Worm (Caenorhabditis elegans) whole organism, young adult: Measurements from ENCODE around the gene hsp-90.

Source experiments
- B0261.1 ChIP-seq: sonication (generic microtip); optimal IDR thresholded peaks from 2 replicates; lab custom pipeline; 2016; ENCODE audit warnings: mild to moderate bottlenecking, missing genetic modification characterization, moderate library complexity, missing compliant biosample characterization
- B0336.3 ChIP-seq: fragments of 200-800 bp; sonication (Bioruptor generic); IDR thresholded peaks from 2 replicates; pipeline ENCODE4 v1.3.6; 2022; ENCODE audit warnings: missing genetic modification characterization, missing compliant biosample characterization
- C17E4.6 ChIP-seq: fragments of 200-800 bp; sonication (Bioruptor generic); IDR thresholded peaks from 2 replicates; pipeline ENCODE4 v1.3.6; 2022; ENCODE audit warnings: missing genetic modification reagents, missing genetic modification characterization, missing compliant biosample characterization
- D2030.7 ChIP-seq: fragments of 200-800 bp; sonication (Bioruptor generic); IDR thresholded peaks from 2 replicates; pipeline ENCODE4 v1.3.6; 2022; ENCODE audit warnings: missing genetic modification reagents, missing genetic modification characterization, missing compliant biosample characterization
- F23B12.7 ChIP-seq: sonication (generic microtip); optimal IDR thresholded peaks from 2 replicates; lab custom pipeline; 2017; ENCODE audit warnings: missing genetic modification characterization, mild to moderate bottlenecking, missing compliant biosample characterization, antibody characterized with exemption, moderate library complexity; ENCODE audit not compliant: insufficient read depth
- F33H1.4 ChIP-seq: fragments of 200-800 bp; sonication (Bioruptor generic); IDR thresholded peaks from 2 replicates; pipeline ENCODE4 v1.3.6; 2022; ENCODE audit warnings: missing genetic modification reagents, missing genetic modification characterization, missing compliant biosample characterization
- F37B4.10 ChIP-seq: fragments of 200-800 bp; sonication (Bioruptor generic); IDR thresholded peaks from 2 replicates; pipeline ENCODE4 v1.3.6; 2022; ENCODE audit warnings: missing genetic modification characterization, missing compliant biosample characterization
- K11D2.4 ChIP-seq: fragments of 200-800 bp; sonication (Bioruptor generic); IDR thresholded peaks from 2 replicates; pipeline ENCODE4 v1.3.6; 2022; ENCODE audit warnings: missing genetic modification reagents, missing genetic modification characterization, missing compliant biosample characterization
- ZK185.1 ChIP-seq: sonication (generic microtip); optimal IDR thresholded peaks from 2 replicates; lab custom pipeline; 2016; ENCODE audit warnings: mild to moderate bottlenecking, missing genetic modification characterization, missing compliant biosample characterization; ENCODE audit not compliant: poor library complexity, severe bottlenecking
- ama-1 ChIP-seq, 3 experiments: fragments of 150-350 bp in 1 of 3; sonication (generic microtip) in 2 of 3; optimal IDR thresholded peaks; 2 replicates each; lab custom pipeline; 2014 to 2018; ENCODE audit warnings: missing biosample characterization in 2 of 3, missing genetic modification characterization in 2 of 3, missing genetic modification reagents in 2 of 3
- athp-1 ChIP-seq: sonication (generic microtip); optimal IDR thresholded peaks from 2 replicates; lab custom pipeline; 2017; ENCODE audit warnings: mild to moderate bottlenecking, missing genetic modification characterization, missing compliant biosample characterization
- ceh-40 ChIP-seq: fragments of 200-800 bp; sonication (Bioruptor generic); IDR thresholded peaks from 2 replicates; pipeline ENCODE4 v1.3.6; 2022; ENCODE audit warnings: missing genetic modification characterization, missing compliant biosample characterization
- ceh-58 ChIP-seq: fragments of 200-800 bp; sonication (Bioruptor generic); IDR thresholded peaks from 2 replicates; pipeline ENCODE4 v1.3.6; 2022; ENCODE audit warnings: missing genetic modification characterization, missing compliant biosample characterization
- dox-1 ChIP-seq: fragments of 200-800 bp; sonication (Bioruptor generic); IDR thresholded peaks from 2 replicates; pipeline ENCODE4 v1.3.6; 2022; ENCODE audit warnings: missing genetic modification reagents, missing genetic modification characterization, missing compliant biosample characterization
- dpff-1 ChIP-seq: sonication (generic microtip); optimal IDR thresholded peaks from 2 replicates; lab custom pipeline; 2017; ENCODE audit warnings: mild to moderate bottlenecking, missing genetic modification characterization, missing compliant biosample characterization
- egl-18 ChIP-seq: fragments of 200-800 bp; sonication (Bioruptor generic); IDR thresholded peaks from 2 replicates; pipeline ENCODE4 v1.3.6; 2022; ENCODE audit warnings: missing genetic modification reagents, missing genetic modification characterization, missing compliant biosample characterization
- him-1 ChIP-seq: sonication (generic microtip); optimal IDR thresholded peaks from 2 replicates; lab custom pipeline; 2016; ENCODE audit warnings: missing genotype, missing genetic modification reagents, missing genetic modification characterization, missing compliant biosample characterization
- hlh-26 ChIP-seq: fragments of 200-800 bp; sonication (Bioruptor generic); conservative IDR thresholded peaks from 2 replicates; pipeline ENCODE4 v1.3.6; 2022; ENCODE audit warnings: missing genetic modification reagents, missing genetic modification characterization, missing compliant biosample characterization
- hmg-1.2 ChIP-seq: fragments of 200-800 bp; sonication (Bioruptor generic); IDR thresholded peaks from 2 replicates; pipeline ENCODE4 v1.3.6; 2022; ENCODE audit warnings: missing genetic modification reagents, missing genetic modification characterization, missing compliant biosample characterization
- hsf-1 ChIP-seq: fragments of 200-800 bp; sonication (Bioruptor generic); IDR thresholded peaks from 2 replicates; pipeline ENCODE4 v1.3.6; 2022; ENCODE audit warnings: missing genetic modification reagents, missing genetic modification characterization, missing compliant biosample characterization
- lag-1 ChIP-seq: fragments of 200-800 bp; sonication (Bioruptor generic); IDR thresholded peaks from 2 replicates; pipeline ENCODE4 v1.3.6; 2022; ENCODE audit warnings: missing genetic modification reagents, missing genetic modification characterization, missing compliant biosample characterization
- let-607 ChIP-seq, 2 experiments: fragments of 200-800 bp in 1 of 2; sonication (Bioruptor generic) in 1 of 2; sonication (generic microtip) in 1 of 2; optimal IDR thresholded peaks; 2 replicates each; lab custom pipeline; 2016 to 2018; ENCODE audit warnings: mild to moderate bottlenecking in 2 of 2, missing compliant biosample characterization in 2 of 2, missing genetic modification characterization in 2 of 2, moderate library complexity in 2 of 2, missing genotype in 1 of 2
- lin-26 ChIP-seq: fragments of 200-800 bp; sonication (Bioruptor generic); IDR thresholded peaks from 2 replicates; pipeline ENCODE4 v1.3.6; 2022; ENCODE audit warnings: missing genetic modification reagents, missing genetic modification characterization, missing compliant biosample characterization
- lin-35 ChIP-seq, 3 experiments: fragments of 150-350 bp in 2 of 3; sonication (generic microtip) in 1 of 3; optimal IDR thresholded peaks; 2 replicates each; lab custom pipeline; 2014 to 2018; ENCODE audit warnings: missing biosample characterization in 3 of 3, missing genetic modification characterization in 3 of 3, missing genetic modification reagents in 3 of 3
- lin-40 ChIP-seq: sonication (generic microtip); optimal IDR thresholded peaks from 2 replicates; lab custom pipeline; 2016; ENCODE audit warnings: missing genetic modification characterization, mild to moderate bottlenecking, missing compliant biosample characterization, missing genotype, missing genetic modification reagents
- lin-54 ChIP-seq: fragments of 200-800 bp; sonication (Bioruptor generic); optimal IDR thresholded peaks from 2 replicates; lab custom pipeline; 2018; ENCODE audit warnings: mild to moderate bottlenecking, missing genetic modification characterization, missing compliant biosample characterization
- lsy-27 ChIP-seq: sonication (generic microtip); optimal IDR thresholded peaks from 2 replicates; lab custom pipeline; 2017; ENCODE audit warnings: missing genetic modification characterization, mild to moderate bottlenecking, missing compliant biosample characterization, antibody characterized with exemption, missing genotype, borderline replicate concordance; ENCODE audit not compliant: insufficient read depth
- madf-3 ChIP-seq: fragments of 200-800 bp; sonication (Bioruptor generic); IDR thresholded peaks from 2 replicates; pipeline ENCODE4 v1.3.6; 2022; ENCODE audit warnings: missing genetic modification reagents, missing genetic modification characterization, missing compliant biosample characterization
- madf-8 ChIP-seq: fragments of 200-800 bp; sonication (Bioruptor generic); conservative IDR thresholded peaks from 2 replicates; pipeline ENCODE4 v1.3.6; 2022; ENCODE audit warnings: missing genetic modification reagents, missing genetic modification characterization, missing compliant biosample characterization
- mcd-1 ChIP-seq: fragments of 200-800 bp; sonication (Bioruptor generic); IDR thresholded peaks from 2 replicates; pipeline ENCODE4 v1.3.6; 2022; ENCODE audit warnings: missing genetic modification reagents, missing genetic modification characterization, missing compliant biosample characterization
- mel-28 ChIP-seq: sonication (generic microtip); optimal IDR thresholded peaks from 2 replicates; lab custom pipeline; 2016; ENCODE audit warnings: borderline replicate concordance, mild to moderate bottlenecking, missing genetic modification characterization, missing compliant biosample characterization
- mes-4 ChIP-seq: sonication (generic microtip); optimal IDR thresholded peaks from 2 replicates; lab custom pipeline; 2016; ENCODE audit warnings: missing genotype, missing genetic modification characterization, missing compliant biosample characterization
- mxl-1 ChIP-seq: sonication (generic microtip); optimal IDR thresholded peaks from 2 replicates; lab custom pipeline; 2016; ENCODE audit warnings: missing genetic modification characterization, missing compliant biosample characterization
- nfya-2 ChIP-seq: fragments of 200-800 bp; sonication (Bioruptor generic); IDR thresholded peaks from 2 replicates; pipeline ENCODE4 v1.3.6; 2022; ENCODE audit warnings: missing genetic modification reagents, missing genetic modification characterization, missing compliant biosample characterization
- nhr-80 ChIP-seq: sonication (generic microtip); optimal IDR thresholded peaks from 2 replicates; lab custom pipeline; 2016; ENCODE audit warnings: missing genetic modification characterization, missing compliant biosample characterization
- rec-8 ChIP-seq, 2 experiments: sonication (generic microtip); optimal IDR thresholded peaks; 2 replicates each; lab custom pipeline; 2016; ENCODE audit warnings: mild to moderate bottlenecking in 2 of 2, missing genetic modification characterization in 2 of 2, missing genetic modification reagents in 2 of 2, missing genotype in 2 of 2, missing biosample characterization in 1 of 2, missing compliant biosample characterization in 1 of 2, moderate library complexity in 1 of 2
- repo-1 ChIP-seq: sonication (generic microtip); optimal IDR thresholded peaks from 2 replicates; lab custom pipeline; 2017; ENCODE audit warnings: mild to moderate bottlenecking, missing genetic modification characterization, missing compliant biosample characterization
- rpc-1 ChIP-seq, 2 experiments: fragments of 150-350 bp in 1 of 2; sonication (generic microtip) in 1 of 2; optimal IDR thresholded peaks; 2 replicates each; lab custom pipeline; 2014 to 2018; ENCODE audit warnings: missing biosample characterization in 1 of 2, missing genetic modification characterization in 1 of 2, missing genetic modification reagents in 1 of 2, missing genotype in 1 of 2
- snpc-1.1 ChIP-seq: sonication (generic microtip); optimal IDR thresholded peaks from 2 replicates; lab custom pipeline; 2017; ENCODE audit warnings: missing genetic modification characterization, mild to moderate bottlenecking, missing compliant biosample characterization, antibody characterized with exemption, moderate library complexity, missing genotype, missing genetic modification reagents; ENCODE audit not compliant: insufficient read depth
- snpc-4 ChIP-seq, 5 experiments: fragments of 150-350 bp in 1 of 5; sonication (generic microtip) in 4 of 5; optimal IDR thresholded peaks; 2 replicates each; lab custom pipeline; 2014 to 2018; ENCODE audit warnings: missing genetic modification characterization in 5 of 5, missing biosample characterization in 3 of 5, antibody characterized with exemption in 2 of 5, mild to moderate bottlenecking in 2 of 5, missing compliant biosample characterization in 2 of 5, missing genotype in 2 of 5, moderate library complexity in 2 of 5, missing genetic modification reagents in 1 of 5
- tbx-9 ChIP-seq: sonication (generic microtip); optimal IDR thresholded peaks from 2 replicates; lab custom pipeline; 2016; ENCODE audit warnings: borderline replicate concordance, missing genetic modification characterization, inconsistent platforms, missing compliant biosample characterization
- tlf-1 ChIP-seq: fragments of 200-800 bp; sonication (Bioruptor generic); optimal IDR thresholded peaks from 2 replicates; lab custom pipeline; 2018; ENCODE audit warnings: mild to moderate bottlenecking, missing genetic modification characterization, missing compliant biosample characterization
- unc-130 ChIP-seq: sonication (generic microtip); optimal IDR thresholded peaks from 2 replicates; lab custom pipeline; 2016; ENCODE audit warnings: missing genetic modification reagents, missing genetic modification characterization, missing compliant biosample characterization
- ztf-3 ChIP-seq: fragments of 200-800 bp; sonication (Bioruptor generic); optimal IDR thresholded peaks from 2 replicates; lab custom pipeline; 2018; ENCODE audit warnings: mild to moderate bottlenecking, missing genetic modification characterization, missing compliant biosample characterization
- ztf-6 ChIP-seq: fragments of 200-800 bp; sonication (Bioruptor generic); IDR thresholded peaks from 2 replicates; pipeline ENCODE4 v1.3.6; 2022; ENCODE audit warnings: missing genetic modification reagents, missing genetic modification characterization, missing compliant biosample characterization

The hsp-90 gene

ce11 chrV:14689060-14689750 lies 4.5 kb downstream of the hsp-90 start, which contains the start of gene gasr-8:
Gene gasr-8 (plus strand): TSS chrV:14689110.
- TF ChIP-seq dox-1 (GFP tag; lab: Robert Waterston, UW) = peak; percentile 45; the same call in 1 of the 2 replicates
- no peak for TF ChIP-seq lsy-27
- TF ChIP-seq B0261.1 (tag; lab: Kevin White, UChicago) = peak; percentile 85
- no peak for TF ChIP-seq tbx-9
- TF ChIP-seq D2030.7 = peak; percentile 63
- TF ChIP-seq mes-4 (tag; lab: Kevin White, UChicago) = no peak
- TF ChIP-seq lin-26 (GFP tag; lab: Robert Waterston, UW) = peak; percentile 80
- peak; percentile 45 for TF ChIP-seq ZK185.1 (tag; lab: Kevin White, UChicago)
- TF ChIP-seq F33H1.4 (GFP tag; lab: Robert Waterston, UW) = peak; percentile 8; the same call in 1 of the 2 replicates
- no peak for TF ChIP-seq lin-40 (tag; lab: Kevin White, UChicago)
- no peak for TF ChIP-seq nhr-80 (tag; lab: Kevin White, UChicago)
- no peak for TF ChIP-seq athp-1
- TF ChIP-seq rpc-1 (optimal IDR thresholded peaks at IDR 0.05; lab: Kevin White, UChicago) = peak; percentile 66
- peak; percentile 82 for TF ChIP-seq rpc-1 (tag; optimal IDR thresholded peaks at IDR 0.05; lab: Kevin White, UChicago)
- TF ChIP-seq mxl-1 = no peak
- no peak for TF ChIP-seq ztf-6 (GFP tag; lab: Robert Waterston, UW)
- TF ChIP-seq mcd-1 (GFP tag; lab: Robert Waterston, UW) = peak; percentile 15; the same call in 1 of the 2 replicates
- no peak for TF ChIP-seq F37B4.10 (GFP tag; lab: Robert Waterston, UW)
- TF ChIP-seq lin-35 (GFP tag; optimal IDR thresholded peaks at IDR 0.05; lab: Kevin White, UChicago) = no peak
- no peak for TF ChIP-seq C17E4.6 (GFP tag; lab: Robert Waterston, UW)
- peak; percentile 52 for TF ChIP-seq hmg-1.2 (GFP tag; lab: Robert Waterston, UW)
- peak; percentile 42 for TF ChIP-seq him-1 (tag; lab: Kevin White, UChicago)
- no peak for TF ChIP-seq ceh-40
- peak; percentile 26 for TF ChIP-seq lin-54
- TF ChIP-seq snpc-4 (GFP tag; optimal IDR thresholded peaks at IDR 0.05; lab: Kevin White, UChicago) = no peak
- TF ChIP-seq snpc-4 (tag; optimal IDR thresholded peaks at IDR 0.05; lab: Kevin White, UChicago) = peak in 2 of 4 experiments; percentile 27 to 34
- no peak for TF ChIP-seq dpff-1
- TF ChIP-seq F23B12.7 (tag; lab: Kevin White, UChicago) = peak; percentile 48
- no peak for TF ChIP-seq lag-1
- no peak for TF ChIP-seq ztf-3 (GFP tag; lab: Kevin White, UChicago)
- TF ChIP-seq hsf-1 (GFP tag; lab: Robert Waterston, UW) = peak; percentile 73
- no peak for TF ChIP-seq ama-1 (optimal IDR thresholded peaks at IDR 0.05; lab: Kevin White, UChicago)
- TF ChIP-seq ama-1 (GFP tag; optimal IDR thresholded peaks at IDR 0.05; lab: Kevin White, UChicago) = peak in 1 of 2 experiments; percentile 51
- TF ChIP-seq snpc-1.1 (tag; lab: Kevin White, UChicago) = no peak
- TF ChIP-seq B0336.3 (GFP tag; lab: Robert Waterston, UW) = no peak
- no peak for TF ChIP-seq hlh-26
- TF ChIP-seq madf-3 (GFP tag; lab: Robert Waterston, UW) = 0 out of 2 replicates have a peak, but pooled peaks have one; percentile 4
- no peak for TF ChIP-seq nfya-2
- TF ChIP-seq ceh-58 (GFP tag; lab: Robert Waterston, UW) = no peak
- TF ChIP-seq repo-1 (tag; lab: Kevin White, UChicago) = no peak
- TF ChIP-seq madf-8 (GFP tag; lab: Robert Waterston, UW) = peak; percentile 66
- TF ChIP-seq let-607 (tag; optimal IDR thresholded peaks at IDR 0.05; lab: Kevin White, UChicago) = no peak
- no peak for TF ChIP-seq tlf-1 (GFP tag; lab: Kevin White, UChicago)
- TF ChIP-seq rec-8 (tag; optimal IDR thresholded peaks at IDR 0.05; lab: Kevin White, UChicago) = peak; percentile 1 to 50
- no peak for TF ChIP-seq egl-18 (GFP tag; lab: Robert Waterston, UW)
- no peak for TF ChIP-seq K11D2.4 (GFP tag; lab: Robert Waterston, UW)
- TF ChIP-seq mel-28 (tag; lab: Kevin White, UChicago) = no peak
- TF ChIP-seq unc-130 (GFP tag; lab: Kevin White, UChicago) = peak; percentile 8
